Fruit fly (Drosophila melanogaster): ENCODE results near the gene tal-3A.
A peak's percentile ranks its signal among the peaks of the same experiment; 100 is the strongest.

Gene tal-3A

DNA sequence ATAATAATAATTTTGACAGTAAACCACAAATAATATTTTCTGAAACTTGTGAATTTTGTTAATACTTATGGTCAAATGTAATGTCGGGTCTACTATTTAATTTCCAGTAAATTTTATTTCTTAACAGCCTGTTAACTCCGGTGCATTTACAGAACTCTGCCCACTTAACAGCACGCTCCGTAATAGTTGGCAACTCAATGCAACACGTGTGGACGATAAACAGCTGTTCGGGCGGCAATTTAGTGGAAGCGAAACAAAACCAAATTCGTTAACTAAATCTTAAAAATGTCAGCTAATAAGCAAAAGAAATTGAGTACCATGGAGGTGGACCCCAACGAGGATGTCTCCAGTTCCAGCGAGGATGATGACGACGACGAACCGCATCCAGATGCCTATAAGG, 32.1 kb upstream of the tal-3A start, which contains the start of gene CG9286:
Gene CG9286 (plus strand): TSS at position 196 of the 400 bp plus-strand sequence.
- TF ChIP-seq D1 (tag; optimal IDR thresholded peaks at IDR 0.05) (no peak), Pif1B (GFP tag; optimal IDR thresholded peaks at IDR 0.05) (no peak), CG8159 (tag; optimal IDR thresholded peaks at IDR 0.05) (no peak), CG4496 (GFP tag; IDR thresholded peaks at IDR 0.05) (no peak), CG34367 (tag; optimal IDR thresholded peaks at IDR 0.05) (no peak), CG15710 (tag; optimal IDR thresholded peaks at IDR 0.05) (no peak), Snoo (tag; optimal IDR thresholded peaks at IDR 0.05) (no peak), CG10348 (GFP tag; IDR thresholded peaks at IDR 0.05) (no peak), CG32121 (GFP tag; IDR thresholded peaks at IDR 0.05) (no peak), gl (tag; optimal IDR thresholded peaks at IDR 0.05) (no peak), fd96Ca (GFP tag; IDR thresholded peaks at IDR 0.05) (no peak), CG17806 (tag; optimal IDR thresholded peaks at IDR 0.05) (no peak), CG8301 (tag; optimal IDR thresholded peaks at IDR 0.05) (no peak), CG9948 (tag; optimal IDR thresholded peaks at IDR 0.05) (no peak), CG12605 (GFP tag; IDR thresholded peaks at IDR 0.05) (no peak), rn (GFP tag; IDR thresholded peaks at IDR 0.05) (no peak), CG14655 (GFP tag; optimal IDR thresholded peaks at IDR 0.05) (no peak), EcR (GFP tag; optimal IDR thresholded peaks at IDR 0.05) (no peak), CG13204 (GFP tag; optimal IDR thresholded peaks at IDR 0.05) (no peak)

DNA sequence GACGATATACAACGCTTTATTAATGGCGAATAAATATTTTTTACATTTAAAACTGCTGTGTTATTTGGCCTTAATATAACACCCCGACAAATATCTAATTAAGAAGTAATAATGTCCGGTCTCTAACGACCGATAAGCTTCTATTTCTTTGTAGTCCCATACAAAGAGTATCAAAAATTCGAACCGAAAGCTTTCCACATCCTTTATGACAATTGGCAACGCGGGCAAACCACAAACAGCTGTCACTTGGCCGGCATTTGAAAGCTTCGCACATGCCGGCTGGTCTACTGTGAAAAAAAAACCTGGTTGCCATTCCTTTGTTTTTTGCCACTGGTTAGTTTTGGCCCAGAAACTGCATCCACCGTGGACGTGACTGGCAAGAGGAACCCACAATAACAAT, 30.9 kb upstream of the tal-3A start, which contains the start of gene Dip-B:
Gene Dip-B (plus strand): TSS at position 254 of the 400 bp plus-strand sequence.
- TF ChIP-seq rn (GFP tag; IDR thresholded peaks at IDR 0.05) = no peak
- no peak for TF ChIP-seq D1 (tag; optimal IDR thresholded peaks at IDR 0.05)
- TF ChIP-seq CG17806 (tag; optimal IDR thresholded peaks at IDR 0.05) = no peak
- no peak for TF ChIP-seq Snoo (tag; optimal IDR thresholded peaks at IDR 0.05)
- no peak for TF ChIP-seq gl (tag; optimal IDR thresholded peaks at IDR 0.05)
- no peak for TF ChIP-seq CG10348 (GFP tag; IDR thresholded peaks at IDR 0.05)
- TF ChIP-seq CG32121 (GFP tag; IDR thresholded peaks at IDR 0.05) = no peak
- no peak for TF ChIP-seq Pif1B (GFP tag; optimal IDR thresholded peaks at IDR 0.05)
- TF ChIP-seq CG34367 (tag; optimal IDR thresholded peaks at IDR 0.05) = no peak
- no peak for TF ChIP-seq Ets98B (GFP tag; IDR thresholded peaks at IDR 0.05)
- TF ChIP-seq CG14655 (GFP tag; optimal IDR thresholded peaks at IDR 0.05) = no peak
- TF ChIP-seq CG4496 (GFP tag; IDR thresholded peaks at IDR 0.05) = no peak
- no peak for TF ChIP-seq CG13204 (GFP tag; optimal IDR thresholded peaks at IDR 0.05)
- no peak for TF ChIP-seq CG8159 (tag; optimal IDR thresholded peaks at IDR 0.05)
- no peak for TF ChIP-seq CG8301 (tag; optimal IDR thresholded peaks at IDR 0.05)
- no peak for TF ChIP-seq CG12605 (GFP tag; IDR thresholded peaks at IDR 0.05)
- no peak for TF ChIP-seq fd96Ca (GFP tag; IDR thresholded peaks at IDR 0.05)
- TF ChIP-seq CG15710 (tag; optimal IDR thresholded peaks at IDR 0.05) = no peak
- no peak for TF ChIP-seq Pif1A (GFP tag; optimal IDR thresholded peaks at IDR 0.05)
- TF ChIP-seq CG9948 (tag; optimal IDR thresholded peaks at IDR 0.05) = no peak

DNA sequence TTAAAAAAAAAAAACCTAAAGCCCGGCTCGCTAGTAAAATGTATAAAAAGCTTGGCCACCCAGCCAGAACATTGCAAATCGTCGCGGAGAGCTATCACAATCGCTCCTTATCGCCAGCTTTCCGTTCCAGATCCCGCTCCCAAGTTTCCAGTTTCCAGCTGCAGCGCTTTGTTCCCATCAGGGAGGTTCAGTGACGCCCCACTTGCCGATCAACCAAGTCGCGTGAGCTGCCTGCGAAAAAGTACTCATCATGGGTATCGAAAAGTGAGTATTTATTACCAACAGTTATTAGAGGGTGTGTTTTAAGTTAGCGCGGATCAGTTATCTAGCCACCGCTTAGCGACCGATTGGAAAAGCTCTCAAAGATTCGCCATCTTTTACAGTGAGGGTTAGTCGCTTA, 30.3 kb upstream of the tal-3A start:
- no peak for TF ChIP-seq rn (GFP tag; IDR thresholded peaks at IDR 0.05)
- peak; percentile 62 for TF ChIP-seq EcR (GFP tag; optimal IDR thresholded peaks at IDR 0.05)
- TF ChIP-seq CG17806 (tag; optimal IDR thresholded peaks at IDR 0.05) = no peak
- 0 out of 3 replicates have a peak, but pooled peaks have one; percentile 47 for TF ChIP-seq CG4496 (GFP tag; IDR thresholded peaks at IDR 0.05)
- no peak for TF ChIP-seq CG13204 (GFP tag; optimal IDR thresholded peaks at IDR 0.05)

DNA sequence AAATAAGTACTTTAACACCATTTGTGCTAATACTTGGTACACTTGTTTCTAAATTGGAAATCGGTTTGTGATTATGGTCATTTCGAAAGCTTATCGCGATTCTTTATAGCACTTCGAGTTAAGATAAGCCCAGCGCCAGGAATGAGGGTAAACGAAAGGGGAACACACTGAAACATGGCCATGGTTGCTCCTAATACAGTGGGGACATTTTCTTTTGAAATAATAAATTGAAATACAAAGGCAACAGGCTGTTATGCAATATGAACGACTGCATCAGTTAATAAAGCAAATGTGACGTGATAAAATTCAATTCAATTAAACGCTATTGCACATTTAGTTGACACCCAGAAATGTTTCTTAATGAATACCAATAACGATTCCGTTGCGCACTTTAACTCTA, 29.5 kb upstream of the tal-3A start:
- TF ChIP-seq Ets98B (GFP tag; IDR thresholded peaks at IDR 0.05) (no peak), CG15710 (tag; optimal IDR thresholded peaks at IDR 0.05) (no peak), gl (tag; optimal IDR thresholded peaks at IDR 0.05) (no peak), CG8301 (tag; optimal IDR thresholded peaks at IDR 0.05) (no peak), CG34367 (tag; optimal IDR thresholded peaks at IDR 0.05) (no peak), Pif1B (GFP tag; optimal IDR thresholded peaks at IDR 0.05) (no peak), CG13204 (GFP tag; optimal IDR thresholded peaks at IDR 0.05) (no peak)

DNA sequence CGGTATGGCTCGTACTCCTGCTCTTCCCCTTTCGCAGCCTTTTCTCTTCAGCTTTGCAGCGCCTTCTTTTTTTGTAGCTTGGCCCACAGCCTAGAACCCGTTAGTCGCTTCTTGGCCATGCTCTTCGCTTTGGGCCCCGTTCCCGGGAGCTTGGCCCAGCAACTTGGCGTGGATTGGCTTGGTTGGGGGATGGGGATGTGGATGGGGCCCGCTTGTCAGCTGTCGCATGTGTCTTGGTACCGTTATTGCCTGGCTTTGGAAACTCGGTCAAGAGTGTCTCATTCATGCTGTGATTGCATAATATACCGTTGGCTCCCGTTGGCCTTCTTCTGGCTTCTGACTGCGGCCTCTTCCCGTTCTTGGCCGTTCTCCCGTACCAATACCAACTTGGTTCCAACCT, 27.0 kb upstream of the tal-3A start:
- TF ChIP-seq CG32121 (GFP tag; IDR thresholded peaks at IDR 0.05) (no peak), CG4496 (GFP tag; IDR thresholded peaks at IDR 0.05) (0 out of 3 replicates have a peak, but pooled peaks have one; percentile 46)

DNA sequence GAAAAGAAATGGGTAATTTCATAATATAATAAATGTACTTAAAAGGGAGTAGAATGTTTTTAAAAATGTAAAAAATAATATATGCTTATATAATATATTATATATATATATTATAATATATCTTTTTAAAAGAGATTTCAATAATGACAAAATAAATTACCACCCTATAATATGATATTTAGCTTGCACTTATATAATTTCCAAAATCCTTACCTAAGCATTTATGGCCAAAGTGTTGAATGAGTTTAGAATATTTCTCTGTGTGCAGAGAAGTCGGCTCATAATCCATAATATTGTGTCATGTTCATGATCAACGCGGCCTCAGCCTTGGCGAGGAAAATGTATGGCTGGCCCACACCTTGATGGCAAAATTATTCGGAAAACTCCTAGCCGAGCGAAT, 24.7 kb upstream of the tal-3A start:
- no peak for TF ChIP-seq gl (tag; optimal IDR thresholded peaks at IDR 0.05)
- TF ChIP-seq CG14655 (GFP tag; optimal IDR thresholded peaks at IDR 0.05) = peak; percentile 55

DNA sequence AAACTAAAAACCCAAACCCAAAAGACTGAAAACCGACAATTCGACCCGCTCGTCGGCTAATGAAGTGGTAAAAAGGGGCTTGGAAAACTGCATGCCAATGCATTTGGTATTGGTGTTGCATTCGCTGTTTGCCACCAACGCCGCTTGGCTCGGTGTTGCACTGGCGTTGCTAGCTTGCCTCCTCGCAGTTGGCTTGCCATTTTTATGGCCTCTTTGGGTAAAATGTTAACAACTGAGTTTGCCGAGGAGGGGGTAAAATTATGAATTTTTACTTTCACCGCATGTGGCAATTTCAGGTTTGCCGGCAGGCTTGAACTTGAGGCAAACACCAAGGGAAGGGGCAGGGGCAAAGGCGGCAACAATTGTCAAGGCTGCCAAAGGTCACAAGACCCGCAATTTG, 24.2 kb upstream of the tal-3A start:
- no peak for TF ChIP-seq Ets98B (GFP tag; IDR thresholded peaks at IDR 0.05)
- TF ChIP-seq gl (tag; optimal IDR thresholded peaks at IDR 0.05) = peak; percentile 6
- TF ChIP-seq fd96Ca (GFP tag; IDR thresholded peaks at IDR 0.05) = 0 out of 3 replicates have a peak, but pooled peaks have one; percentile 16
- no peak for TF ChIP-seq CG8301 (tag; optimal IDR thresholded peaks at IDR 0.05)

Measured in whole organism, pupa.